Worm (Caenorhabditis elegans) whole organism, L3 larva: ENCODE data around the gene Y59C2A.2.

Experiments used
- nhr-11 ChIP-seq: fragments of 150-350 bp; optimal IDR thresholded peaks from 2 replicates; lab custom pipeline; 2014; ENCODE audit warnings: missing biosample characterization, missing genetic modification characterization
- nhr-237 ChIP-seq: fragments of 150-350 bp; optimal IDR thresholded peaks from 2 replicates; lab custom pipeline; 2014; ENCODE audit warnings: missing biosample characterization, missing genetic modification characterization
- zag-1 ChIP-seq: fragments of 150-350 bp; optimal IDR thresholded peaks from 2 replicates; lab custom pipeline; 2014; ENCODE audit warnings: missing biosample characterization, missing genetic modification characterization

DNA sequence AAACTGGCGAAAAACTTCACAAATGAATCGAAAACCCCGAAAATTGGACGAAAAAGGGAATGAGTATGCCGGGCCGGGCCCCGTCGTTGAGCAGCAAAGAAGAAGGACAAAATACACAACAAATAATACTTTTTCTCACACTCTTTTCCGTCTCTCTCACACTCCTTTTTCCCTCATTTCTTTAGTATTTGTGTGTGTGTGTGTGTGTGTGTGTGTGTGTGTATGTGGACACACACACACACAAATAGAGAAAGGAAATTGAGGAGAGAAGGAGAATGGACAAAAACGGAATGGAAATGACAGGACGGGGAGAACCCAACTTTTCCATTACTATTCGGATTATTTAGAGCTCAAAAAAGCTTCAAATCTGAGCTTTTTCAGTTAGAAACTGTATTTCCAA is 8.4 kb downstream of the Y59C2A.2 start:
- no peak for TF ChIP-seq nhr-11 (tag; lab: Kevin White, UChicago)
- no peak for TF ChIP-seq zag-1 (tag; lab: Kevin White, UChicago)
- TF ChIP-seq nhr-237 = no peak
